Worm (Caenorhabditis elegans) whole organism, midembryonic: ENCODE results near the gene nos-3.

Experiments
- T22C8.4 ChIP-seq: fragments of 200-800 bp; sonication (Bioruptor generic); IDR thresholded peaks from 2 replicates; pipeline ENCODE4 v1.3.6; 2022; ENCODE audit warnings: missing genetic modification characterization, missing compliant biosample characterization
- cog-1 ChIP-seq: sonication (generic microtip); optimal IDR thresholded peaks from 2 replicates; lab custom pipeline; 2016; ENCODE audit warnings: missing genetic modification characterization, missing compliant biosample characterization
- flt-1 ChIP-seq: fragments of 200-800 bp; sonication (Bioruptor generic); IDR thresholded peaks from 2 replicates; pipeline ENCODE4 v1.3.6; 2022; ENCODE audit warnings: missing genetic modification characterization, missing compliant biosample characterization
- med-1 ChIP-seq: sonication (generic microtip); optimal IDR thresholded peaks from 2 replicates; lab custom pipeline; 2017; ENCODE audit warnings: missing genetic modification characterization, mild to moderate bottlenecking, missing compliant biosample characterization, antibody characterized with exemption, missing genetic modification reagents; ENCODE audit not compliant: insufficient read depth
- tab-1 ChIP-seq: fragments of 200-800 bp; sonication (Bioruptor generic); IDR thresholded peaks from 2 replicates; pipeline ENCODE4 v1.3.6; 2022; ENCODE audit warnings: missing genetic modification characterization, missing compliant biosample characterization

- TF ChIP-seq med-1 (no peak), cog-1 (no peak), flt-1 (GFP tag; lab: Robert Waterston, UW) (no peak), tab-1 (GFP tag; lab: Robert Waterston, UW) (no peak), T22C8.4 (GFP tag; lab: Robert Waterston, UW) (no peak)
Observed at ce11 chrII:9793197-9793596, 47.1 kb downstream of the nos-3 start, which contains the start of gene cyp-13A3.
